Worm (Caenorhabditis elegans): ENCODE results near the gene klp-12.

- TF ChIP-seq ceh-20 (GFP tag; IDR thresholded peaks at IDR 0.05): no peak
- TF ChIP-seq lsy-2 (tag; optimal IDR thresholded peaks at IDR 0.05): no peak
- TF ChIP-seq spr-1 (tag; optimal IDR thresholded peaks at IDR 0.05): no peak
- no peak for TF ChIP-seq aly-2 (tag; optimal IDR thresholded peaks at IDR 0.05)
- TF ChIP-seq dmd-6 (GFP tag; IDR thresholded peaks at IDR 0.05): no peak
- no peak for TF ChIP-seq unc-62 (GFP tag; optimal IDR thresholded peaks at IDR 0.05 in 1 of 2)
- TF ChIP-seq unc-62 (tag; optimal IDR thresholded peaks at IDR 0.05): no peak
- no peak for TF ChIP-seq F10B5.3 (tag; optimal IDR thresholded peaks at IDR 0.05)
- no peak for TF ChIP-seq F37D6.2 (tag; optimal IDR thresholded peaks at IDR 0.05)
- TF ChIP-seq dve-1 (tag; optimal IDR thresholded peaks at IDR 0.05; ENCODE audit: insufficient read depth): no peak
- no peak for TF ChIP-seq egl-27 (tag; optimal IDR thresholded peaks at IDR 0.05)
- TF ChIP-seq nhr-28 (tag; optimal IDR thresholded peaks at IDR 0.05): no peak
- TF ChIP-seq fos-1 (tag; optimal IDR thresholded peaks at IDR 0.05): no peak
- no peak for TF ChIP-seq Y5F2A.4 (GFP tag; optimal IDR thresholded peaks at IDR 0.05)
These were observed 22.6 kb downstream of the klp-12 start, which contains the start of gene F54E12.2 for ce11 chrIV:11337021-11337420.
